Worm (Caenorhabditis elegans) whole organism, L4/young adult: ENCODE measurements around the gene nhr-241.

Source experiments
- W03F9.2 ChIP-seq: fragments of 150-350 bp; optimal IDR thresholded peaks from 2 replicates; lab custom pipeline; 2014; ENCODE audit warnings: missing biosample characterization, missing genetic modification characterization
- dao-5 ChIP-seq: sonication (generic microtip); optimal IDR thresholded peaks from 2 replicates; lab custom pipeline; 2016; ENCODE audit warnings: missing genotype, missing genetic modification characterization, moderate library complexity, missing compliant biosample characterization

ce11 chrV:18687361-18687760, 11.9 kb upstream of the nhr-241 start:
- TF ChIP-seq W03F9.2 (no peak), dao-5 (tag; lab: Kevin White, UChicago) (no peak)
